Fruit fly (Drosophila melanogaster): ENCODE data around the gene Pmi.

dm6 chr3L:5809201-5809584 lies 29.3 kb downstream of the Pmi start:
- no peak for TF ChIP-seq h (optimal IDR thresholded peaks at IDR 0.05)
- TF ChIP-seq Myc (optimal IDR thresholded peaks at IDR 0.05), result no peak
- no peak for TF ChIP-seq Sin3A (optimal IDR thresholded peaks at IDR 0.05)

Measured in Kc167 (cell line).